Fruit fly (Drosophila melanogaster) whole organism, embryonic: ENCODE results near the gene CG31191.

Experiments used
- CG13123 ChIP-seq: fragments of 200-800 bp; sonication (Bioruptor generic); optimal IDR thresholded peaks from 2 replicates; lab custom pipeline; 2016; ENCODE audit warnings: missing biosample characterization, missing genetic modification characterization
- CG34376 ChIP-seq: fragments of 200-800 bp; sonication (Bioruptor generic); optimal IDR thresholded peaks from 2 replicates; lab custom pipeline; 2018; ENCODE audit warnings: missing biosample characterization, mild to moderate bottlenecking, missing genetic modification characterization
- Dip2 ChIP-seq: fragments of 200-800 bp; sonication (Bioruptor generic); IDR thresholded peaks from 2 replicates; pipeline ENCODE4 v1.3.6; 2022; ENCODE audit warnings: missing biosample characterization, missing genetic modification characterization
- Scr ChIP-seq: fragments of 200-800 bp; sonication (Bioruptor generic); IDR thresholded peaks from 2 replicates; pipeline ENCODE4 v1.3.6; 2022; ENCODE audit warnings: missing biosample characterization, missing genetic modification characterization; ENCODE audit not compliant: partially characterized antibody
- en ChIP-seq: fragments of 200-800 bp; sonication (Bioruptor generic); optimal IDR thresholded peaks from 2 replicates; lab custom pipeline; 2016; ENCODE audit warnings: missing biosample characterization, missing genetic modification characterization
- grn ChIP-seq: fragments of 200-800 bp; sonication (Bioruptor generic); optimal IDR thresholded peaks from 3 replicates; lab custom pipeline; 2017; ENCODE audit warnings: missing biosample characterization, missing genetic modification characterization
- jing ChIP-seq: fragments of 200-800 bp; sonication (Bioruptor generic); optimal IDR thresholded peaks from 2 replicates; lab custom pipeline; 2018; ENCODE audit warnings: missing biosample characterization, mild to moderate bottlenecking, missing genetic modification characterization
- lilli ChIP-seq: fragments of 200-800 bp; sonication (Bioruptor generic); optimal IDR thresholded peaks from 3 replicates; lab custom pipeline; 2016; ENCODE audit warnings: missing biosample characterization, missing genetic modification characterization
- lmd ChIP-seq: fragments of 200-800 bp; sonication (Bioruptor generic); IDR thresholded peaks from 2 replicates; pipeline ENCODE4 v1.3.6; 2022; ENCODE audit warnings: missing biosample characterization, missing genetic modification characterization
- wor ChIP-seq: fragments of 200-800 bp; sonication (Bioruptor generic); IDR thresholded peaks from 2 replicates; pipeline ENCODE4 v1.3.6; 2022; ENCODE audit warnings: missing biosample characterization, missing genetic modification characterization
- zen2 ChIP-seq: fragments of 200-800 bp; sonication (Bioruptor generic); IDR thresholded peaks from 3 replicates; pipeline ENCODE4 v1.3.6; 2022; ENCODE audit warnings: missing biosample characterization, missing genetic modification characterization; ENCODE audit not compliant: partially characterized antibody

dm6 chr3R:20949749-20950676, 4.7 kb upstream of the CG31191 start:
- TF ChIP-seq lilli (GFP tag; lab: Kevin White, UChicago) (peak; percentile 9), Dip2 (GFP tag; lab: Robert Waterston, UW) (no peak), lmd (GFP tag; lab: Robert Waterston, UW) (no peak), en (GFP tag; lab: Kevin White, UChicago) (no peak), zen2 (GFP tag; lab: Robert Waterston, UW) (no peak), jing (GFP tag; lab: Kevin White, UChicago) (no peak), Scr (GFP tag; lab: Robert Waterston, UW) (no peak), wor (GFP tag; lab: Robert Waterston, UW) (no peak), CG34376 (GFP tag; lab: Kevin White, UChicago) (no peak), CG13123 (GFP tag; lab: Kevin White, UChicago) (no peak), grn (GFP tag; lab: Kevin White, UChicago) (no peak)
